Worm (Caenorhabditis elegans): ENCODE measurements around the gene F25H9.6.
A peak's percentile ranks its signal among the peaks of the same experiment; 100 is the strongest.

F25H9.6 gene

ce11 chrV:13426764-13427163 lies 41.4 kb downstream of the F25H9.6 start, which contains the start of gene srd-18:
TSS of gene srd-18 (minus strand) at chrV:13426864.
- TF ChIP-seq Y53G8AR.9 (GFP tag; conservative IDR thresholded peaks at IDR 0.05) (no peak), T07F8.4 (tag; optimal IDR thresholded peaks at IDR 0.05) (no peak), aptf-2 (GFP tag; conservative IDR thresholded peaks at IDR 0.05) (no peak), Y53F4B.3 (GFP tag; IDR thresholded peaks at IDR 0.05) (no peak), F37B4.10 (GFP tag; IDR thresholded peaks at IDR 0.05) (no peak), snpc-1.3 (tag; optimal IDR thresholded peaks at IDR 0.05; ENCODE audit: insufficient read depth) (no peak), D2030.7 (GFP tag; IDR thresholded peaks at IDR 0.05) (no peak), cebp-1 (GFP tag; IDR thresholded peaks at IDR 0.05) (no peak), cebp-1 (tag; optimal IDR thresholded peaks at IDR 0.05) (no peak), B0261.1 (tag; optimal IDR thresholded peaks at IDR 0.05) (no peak), snpc-4 (GFP tag; optimal IDR thresholded peaks at IDR 0.05) (no peak), snpc-4 (tag; optimal IDR thresholded peaks at IDR 0.05) (no peak), Y79H2A.3 (GFP tag; conservative IDR thresholded peaks at IDR 0.05) (no peak), let-607 (tag; optimal IDR thresholded peaks at IDR 0.05) (no peak)

- TF ChIP-seq dpl-1 (GFP tag; optimal IDR thresholded peaks at IDR 0.05) (no peak), ztf-22 (GFP tag; optimal IDR thresholded peaks at IDR 0.05) (no peak), T07F8.4 (tag; optimal IDR thresholded peaks at IDR 0.05) (no peak), sptf-2 (GFP tag; optimal IDR thresholded peaks at IDR 0.05) (no peak), F10E7.11 (tag; optimal IDR thresholded peaks at IDR 0.05) (no peak), egrh-3 (GFP tag; IDR thresholded peaks at IDR 0.05) (no peak), lsy-27 (tag; optimal IDR thresholded peaks at IDR 0.05; ENCODE audit: borderline replicate concordance, insufficient read depth) (no peak), lag-1 (GFP tag; IDR thresholded peaks at IDR 0.05) (no peak), sea-2 (GFP tag; IDR thresholded peaks at IDR 0.05) (no peak), nfya-2 (GFP tag; IDR thresholded peaks at IDR 0.05) (no peak)
These were observed 44.6 kb downstream of the F25H9.6 start, which contains the start of gene srv-10 for ce11 chrV:13423608-13424007. TSS of gene srv-10 (plus strand) at chrV:13423908.

ce11 chrV:13423045-13423444 lies 45.1 kb downstream of the F25H9.6 start, which contains the start of gene srv-9:
TSS of gene srv-9 (minus strand) at chrV:13423145.
- no peak for TF ChIP-seq F23B12.7 (tag; optimal IDR thresholded peaks at IDR 0.05; ENCODE audit: insufficient read depth)
- TF ChIP-seq lin-54 (GFP tag; optimal IDR thresholded peaks at IDR 0.05) = no peak
- TF ChIP-seq madf-8 (GFP tag; conservative IDR thresholded peaks at IDR 0.05) = no peak
- TF ChIP-seq F57A8.1 (GFP tag; optimal IDR thresholded peaks at IDR 0.05) = no peak
- TF ChIP-seq aptf-2 (GFP tag; conservative IDR thresholded peaks at IDR 0.05) = no peak
- TF ChIP-seq B0035.1 (tag; optimal IDR thresholded peaks at IDR 0.05) = no peak
- no peak for TF ChIP-seq cebp-2 (GFP tag; IDR thresholded peaks at IDR 0.05)
- no peak for TF ChIP-seq nhr-90 (tag; optimal IDR thresholded peaks at IDR 0.05)
- no peak for TF ChIP-seq K12H6.12 (tag; optimal IDR thresholded peaks at IDR 0.05)
- no peak for TF ChIP-seq athp-1 (tag; optimal IDR thresholded peaks at IDR 0.05)
- no peak for TF ChIP-seq C17E4.6 (GFP tag; IDR thresholded peaks at IDR 0.05)
- no peak for TF ChIP-seq ztf-6 (GFP tag; IDR thresholded peaks at IDR 0.05)
- TF ChIP-seq F37B4.10 (GFP tag; IDR thresholded peaks at IDR 0.05) = no peak

ce11 chrV:13421697-13422096 lies 46.5 kb downstream of the F25H9.6 start:
- TF ChIP-seq nfya-2 (GFP tag; IDR thresholded peaks at IDR 0.05) (no peak), nhr-80 (tag; optimal IDR thresholded peaks at IDR 0.05) (peak; percentile 86)
